Fruit fly (Drosophila melanogaster) whole organism, embryonic: Measurements from ENCODE around the gene CG12995.

ENCODE experiments used
- Atf6 ChIP-seq: fragments of 200-800 bp; sonication (Bioruptor generic); IDR thresholded peaks from 2 replicates; pipeline ENCODE4 v1.3.6; 2022; ENCODE audit warnings: missing biosample characterization, missing genetic modification characterization
- Bgb ChIP-seq: fragments of 200-800 bp; sonication (Bioruptor generic); IDR thresholded peaks from 2 replicates; pipeline ENCODE4 v1.3.6; 2022; ENCODE audit warnings: missing biosample characterization, missing genetic modification characterization; ENCODE audit not compliant: partially characterized antibody
- CG1024 ChIP-seq: fragments of 200-800 bp; sonication (Bioruptor generic); IDR thresholded peaks from 2 replicates; pipeline ENCODE4 v1.3.6; 2022; ENCODE audit warnings: missing biosample characterization, missing genetic modification characterization
- CG10366 ChIP-seq: fragments of 200-800 bp; sonication (Bioruptor generic); IDR thresholded peaks from 2 replicates; pipeline ENCODE4 v1.3.6; 2022; ENCODE audit warnings: missing biosample characterization, missing genetic modification characterization
- CG12942 ChIP-seq: fragments of 200-800 bp; sonication (Bioruptor generic); optimal IDR thresholded peaks from 3 replicates; lab custom pipeline; 2016; ENCODE audit warnings: missing biosample characterization, missing genetic modification characterization
- CG13123 ChIP-seq: fragments of 200-800 bp; sonication (Bioruptor generic); optimal IDR thresholded peaks from 2 replicates; lab custom pipeline; 2016; ENCODE audit warnings: missing biosample characterization, missing genetic modification characterization
- CG13287 ChIP-seq: fragments of 200-800 bp; sonication (Bioruptor generic); IDR thresholded peaks from 2 replicates; pipeline ENCODE4 v1.3.6; 2022; ENCODE audit warnings: missing biosample characterization, missing genetic modification characterization; ENCODE audit not compliant: partially characterized antibody
- CG13296 ChIP-seq: fragments of 200-800 bp; sonication (Bioruptor generic); optimal IDR thresholded peaks from 3 replicates; lab custom pipeline; 2018; ENCODE audit warnings: missing biosample characterization, mild to moderate bottlenecking, missing genetic modification characterization
- CG13424 ChIP-seq: fragments of 200-800 bp; sonication (Bioruptor generic); optimal IDR thresholded peaks from 2 replicates; lab custom pipeline; 2019; ENCODE audit warnings: missing biosample characterization, mild to moderate bottlenecking, missing genetic modification characterization, moderate library complexity
- CG14667 ChIP-seq: fragments of 200-800 bp; sonication (Bioruptor generic); IDR thresholded peaks from 2 replicates; pipeline ENCODE4 v1.3.6; 2022; ENCODE audit warnings: missing biosample characterization, missing genetic modification characterization
- CG14710 ChIP-seq: fragments of 200-800 bp; sonication (Bioruptor generic); optimal IDR thresholded peaks from 3 replicates; lab custom pipeline; 2019; ENCODE audit warnings: missing biosample characterization, mild to moderate bottlenecking, missing genetic modification characterization, moderate library complexity
- CG15269 ChIP-seq: fragments of 200-800 bp; sonication (Bioruptor generic); optimal IDR thresholded peaks from 2 replicates; lab custom pipeline; 2018; ENCODE audit warnings: missing biosample characterization, mild to moderate bottlenecking, missing genetic modification characterization, moderate library complexity
- CG16815 ChIP-seq: fragments of 200-800 bp; sonication (Bioruptor generic); optimal IDR thresholded peaks from 3 replicates; lab custom pipeline; 2017; ENCODE audit warnings: missing biosample characterization, mild to moderate bottlenecking, missing genetic modification characterization
- CG18476 ChIP-seq: fragments of 200-800 bp; sonication (Bioruptor generic); optimal IDR thresholded peaks from 2 replicates; lab custom pipeline; 2016; ENCODE audit warnings: missing biosample characterization, mild to moderate bottlenecking, missing genetic modification characterization
- CG2116 ChIP-seq: fragments of 200-800 bp; sonication (Bioruptor generic); optimal IDR thresholded peaks from 3 replicates; lab custom pipeline; 2018; ENCODE audit warnings: missing biosample characterization, mild to moderate bottlenecking, missing genetic modification characterization
- CG30431 ChIP-seq: fragments of 200-800 bp; sonication (Bioruptor generic); optimal IDR thresholded peaks from 2 replicates; lab custom pipeline; 2017; ENCODE audit warnings: missing biosample characterization, missing genetic modification characterization
- CG32767 ChIP-seq: fragments of 200-800 bp; sonication (Bioruptor generic); IDR thresholded peaks from 2 replicates; pipeline ENCODE4 v1.3.6; 2022; ENCODE audit warnings: missing biosample characterization, missing genetic modification characterization
- CG34422 ChIP-seq: fragments of 200-800 bp; sonication (Bioruptor generic); IDR thresholded peaks from 3 replicates; pipeline ENCODE4 v1.3.6; 2022; ENCODE audit warnings: missing biosample characterization, missing genetic modification characterization
- CG42726 ChIP-seq: fragments of 200-800 bp; sonication (Bioruptor generic); IDR thresholded peaks from 2 replicates; pipeline ENCODE4 v1.3.6; 2022; ENCODE audit warnings: missing biosample characterization, missing genetic modification characterization; ENCODE audit not compliant: partially characterized antibody
- CG43689 ChIP-seq: fragments of 200-800 bp; sonication (Bioruptor generic); IDR thresholded peaks from 2 replicates; pipeline ENCODE4 v1.3.6; 2022; ENCODE audit warnings: missing biosample characterization, missing genetic modification characterization
- CG4707 ChIP-seq: fragments of 200-800 bp; sonication (Bioruptor generic); optimal IDR thresholded peaks from 2 replicates; lab custom pipeline; 2018; ENCODE audit warnings: missing biosample characterization, mild to moderate bottlenecking, missing genetic modification characterization, moderate library complexity
- CG6272 ChIP-seq: fragments of 200-800 bp; sonication (Bioruptor generic); IDR thresholded peaks from 2 replicates; pipeline ENCODE4 v1.3.6; 2022; ENCODE audit warnings: missing biosample characterization, missing genetic modification characterization
- CG6683 ChIP-seq: fragments of 200-800 bp; sonication (Bioruptor generic); optimal IDR thresholded peaks from 2 replicates; lab custom pipeline; 2017; ENCODE audit warnings: missing biosample characterization, mild to moderate bottlenecking, missing genetic modification characterization, missing genetic modification reagents
- CG7556 ChIP-seq: fragments of 200-800 bp; sonication (Bioruptor generic); optimal IDR thresholded peaks from 2 replicates; lab custom pipeline; 2017; ENCODE audit warnings: missing biosample characterization, mild to moderate bottlenecking, missing genetic modification characterization
- CG7839 ChIP-seq: fragments of 200-800 bp; sonication (Bioruptor generic); optimal IDR thresholded peaks from 3 replicates; lab custom pipeline; 2018; ENCODE audit warnings: missing biosample characterization, mild to moderate bottlenecking, missing genetic modification characterization, moderate library complexity
- CG9437 ChIP-seq: fragments of 200-800 bp; sonication (Bioruptor generic); optimal IDR thresholded peaks from 2 replicates; lab custom pipeline; 2018; ENCODE audit warnings: missing biosample characterization, mild to moderate bottlenecking, missing genetic modification characterization
- CkIIα-i1 ChIP-seq: fragments of 200-800 bp; sonication (Bioruptor generic); IDR thresholded peaks from 2 replicates; pipeline ENCODE4 v1.3.6; 2022; ENCODE audit warnings: missing biosample characterization, missing genetic modification characterization
- Doc3 ChIP-seq: fragments of 200-800 bp; sonication (Bioruptor generic); IDR thresholded peaks from 3 replicates; pipeline ENCODE4 v1.3.6; 2022; ENCODE audit warnings: missing biosample characterization, missing genetic modification characterization; ENCODE audit not compliant: partially characterized antibody
- HLH4C ChIP-seq: fragments of 200-800 bp; sonication (Bioruptor generic); IDR thresholded peaks from 3 replicates; pipeline ENCODE4 v1.3.6; 2022; ENCODE audit warnings: missing biosample characterization, missing genetic modification characterization; ENCODE audit not compliant: partially characterized antibody
- Hand ChIP-seq: fragments of 200-800 bp; sonication (Bioruptor generic); optimal IDR thresholded peaks from 2 replicates; lab custom pipeline; 2017; ENCODE audit warnings: mild to moderate bottlenecking, missing biosample characterization, missing genetic modification reagents, missing genetic modification characterization
- HmgD ChIP-seq: fragments of 200-800 bp; sonication (Bioruptor generic); optimal IDR thresholded peaks from 3 replicates; lab custom pipeline; 2016; ENCODE audit warnings: missing biosample characterization, missing genetic modification characterization
- Sox102F ChIP-seq: fragments of 200-800 bp; sonication (Bioruptor generic); optimal IDR thresholded peaks from 2 replicates; lab custom pipeline; 2018; ENCODE audit warnings: missing biosample characterization, mild to moderate bottlenecking, missing genetic modification characterization, moderate library complexity
- TFAM ChIP-seq: fragments of 200-800 bp; sonication (Bioruptor generic); optimal IDR thresholded peaks from 2 replicates; lab custom pipeline; 2017; ENCODE audit warnings: missing biosample characterization, missing genetic modification characterization, inconsistent platforms
- Trl ChIP-seq, 3 experiments: fragments of >200 bp in 2 of 3; fragments of 200-800 bp in 1 of 3; sonication (Bioruptor generic) in 1 of 3; optimal IDR thresholded peaks; 2 replicates in 1 of 3; 3 replicates in 2 of 3; lab custom pipeline; 2016 to 2017; ENCODE audit warnings: missing biosample characterization in 1 of 3, missing genetic modification characterization in 1 of 3
- Xrp1 ChIP-seq: fragments of 200-800 bp; sonication (Bioruptor generic); IDR thresholded peaks from 2 replicates; pipeline ENCODE4 v1.3.6; 2022; ENCODE audit warnings: missing biosample characterization, missing genetic modification characterization
- bbx ChIP-seq: fragments of 200-800 bp; sonication (Bioruptor generic); IDR thresholded peaks from 2 replicates; pipeline ENCODE4 v1.3.6; 2022; ENCODE audit warnings: missing biosample characterization, missing genetic modification characterization; ENCODE audit not compliant: partially characterized antibody
- bsh ChIP-seq, 2 experiments: fragments of 200-800 bp; sonication (Bioruptor generic); optimal IDR thresholded peaks; 2 replicates each; lab custom pipeline; 2017 to 2018; ENCODE audit warnings: mild to moderate bottlenecking in 2 of 2, missing biosample characterization in 2 of 2, missing genetic modification characterization in 2 of 2, moderate library complexity in 1 of 2
- cas ChIP-seq: fragments of 200-800 bp; sonication (Bioruptor generic); IDR thresholded peaks from 2 replicates; pipeline ENCODE4 v1.3.6; 2022; ENCODE audit warnings: missing biosample characterization, missing genetic modification characterization
- gce ChIP-seq: fragments of 200-800 bp; sonication (Bioruptor generic); IDR thresholded peaks from 3 replicates; pipeline ENCODE4 v1.3.6; 2022; ENCODE audit warnings: missing biosample characterization, missing genetic modification characterization
- jumu ChIP-seq: fragments of 200-800 bp; sonication (Bioruptor generic); optimal IDR thresholded peaks from 3 replicates; lab custom pipeline; 2016; ENCODE audit warnings: missing biosample characterization, missing genetic modification characterization
- lbe ChIP-seq: fragments of 200-800 bp; sonication (Bioruptor generic); optimal IDR thresholded peaks from 2 replicates; lab custom pipeline; 2016; ENCODE audit warnings: missing biosample characterization, mild to moderate bottlenecking, missing genetic modification characterization
- nerfin-2 ChIP-seq: fragments of 200-800 bp; sonication (Bioruptor generic); IDR thresholded peaks from 2 replicates; pipeline ENCODE4 v1.3.6; 2022; ENCODE audit warnings: missing biosample characterization, missing genetic modification characterization; ENCODE audit not compliant: partially characterized antibody
- onecut ChIP-seq: fragments of 200-800 bp; sonication (Bioruptor generic); IDR thresholded peaks from 2 replicates; pipeline ENCODE4 v1.3.6; 2022; ENCODE audit warnings: missing biosample characterization, missing genetic modification characterization
- pzg ChIP-seq: fragments of 200-800 bp; sonication (Bioruptor generic); optimal IDR thresholded peaks from 3 replicates; lab custom pipeline; 2018; ENCODE audit warnings: missing biosample characterization, mild to moderate bottlenecking, missing genetic modification characterization, moderate library complexity
- ro ChIP-seq: fragments of 200-800 bp; sonication (Bioruptor generic); IDR thresholded peaks from 2 replicates; pipeline ENCODE4 v1.3.6; 2022; ENCODE audit warnings: missing biosample characterization, missing genetic modification characterization
- stc ChIP-seq: fragments of 200-800 bp; sonication (Bioruptor generic); IDR thresholded peaks from 2 replicates; pipeline ENCODE4 v1.3.6; 2022; ENCODE audit warnings: missing biosample characterization, missing genetic modification characterization
- tll ChIP-seq, 2 experiments: fragments of 200-800 bp in 1 of 2; fragments of >200 bp in 1 of 2; sonication (Bioruptor generic) in 1 of 2; optimal IDR thresholded peaks; 2 replicates each; lab custom pipeline; 2017 to 2019; ENCODE audit warnings: missing biosample characterization in 2 of 2, missing genetic modification characterization in 2 of 2, mild to moderate bottlenecking in 1 of 2, moderate library complexity in 1 of 2
- wdn ChIP-seq: fragments of 200-800 bp; sonication (Bioruptor generic); IDR thresholded peaks from 2 replicates; pipeline ENCODE4 v1.3.6; 2022; ENCODE audit warnings: missing biosample characterization, missing genetic modification characterization
- wek ChIP-seq: fragments of 200-800 bp; sonication (Bioruptor generic); optimal IDR thresholded peaks from 3 replicates; lab custom pipeline; 2018; ENCODE audit warnings: missing biosample characterization, mild to moderate bottlenecking, missing genetic modification characterization, moderate library complexity

The CG12995 gene

dm6 chrX:17170484-17170944 is 39.3 kb downstream of the CG12995 start (continued):
- TF ChIP-seq CG15269 (tag; lab: Kevin White, UChicago), result peak; percentile 73
- TF ChIP-seq CG43689 (GFP tag; lab: Robert Waterston, UW), result no peak
- no peak for TF ChIP-seq HLH4C (GFP tag; lab: Robert Waterston, UW)
- peak; percentile 65 for TF ChIP-seq CG7839
- no peak for TF ChIP-seq TFAM (GFP tag; lab: Kevin White, UChicago)
- peak in 1 of 2 experiments; percentile 66 for TF ChIP-seq bsh (GFP tag; optimal IDR thresholded peaks at IDR 0.05; lab: Kevin White, UChicago)
- no peak for TF ChIP-seq nerfin-2
- no peak for TF ChIP-seq CG13123 (GFP tag; lab: Kevin White, UChicago)
- no peak for TF ChIP-seq CG42726 (GFP tag; lab: Robert Waterston, UW)
- 0 out of 2 replicates have a peak, but pooled peaks have one; percentile 11 for TF ChIP-seq CG14667
- no peak for TF ChIP-seq pzg (GFP tag; lab: Kevin White, UChicago)
- peak; percentile 22 for TF ChIP-seq CG7556 (GFP tag; lab: Kevin White, UChicago)
- peak; percentile 40; the same call in 1 of the 2 replicates for TF ChIP-seq Atf6 (GFP tag; lab: Robert Waterston, UW)
- TF ChIP-seq Sox102F, result peak; percentile 38
- no peak for TF ChIP-seq CG12942 (GFP tag; lab: Kevin White, UChicago)
- peak in 1 of 2 experiments; percentile 12 for TF ChIP-seq tll (GFP tag; optimal IDR thresholded peaks at IDR 0.05; lab: Kevin White, UChicago)
- TF ChIP-seq CkIIα-i1 (GFP tag; lab: Robert Waterston, UW), result no peak
- peak; percentile 36 for TF ChIP-seq CG10366 (GFP tag; lab: Robert Waterston, UW)
- no peak for TF ChIP-seq HmgD (GFP tag; lab: Kevin White, UChicago)
- no peak for TF ChIP-seq CG4707 (GFP tag; lab: Kevin White, UChicago)
- no peak for TF ChIP-seq CG16815 (GFP tag; lab: Kevin White, UChicago)
- TF ChIP-seq lbe, result peak; percentile 35
- TF ChIP-seq CG14710, result no peak
- peak; percentile 18; the same call in 1 of the 2 replicates for TF ChIP-seq Xrp1 (GFP tag; lab: Robert Waterston, UW)
- 0 out of 2 replicates have a peak, but pooled peaks have one; percentile 18 for TF ChIP-seq cas (GFP tag; lab: Robert Waterston, UW)
- 0 out of 2 replicates have a peak, but pooled peaks have one; percentile 36 for TF ChIP-seq wdn (GFP tag; lab: Robert Waterston, UW)
- TF ChIP-seq CG6272 (GFP tag; lab: Robert Waterston, UW), result no peak
- TF ChIP-seq bbx (GFP tag; lab: Robert Waterston, UW), result no peak
- TF ChIP-seq CG30431 (GFP tag; lab: Kevin White, UChicago), result no peak
- no peak for TF ChIP-seq ro (GFP tag; lab: Robert Waterston, UW)
- TF ChIP-seq CG13287 (GFP tag; lab: Robert Waterston, UW), result no peak
- no peak for TF ChIP-seq jumu (GFP tag; lab: Kevin White, UChicago)
- TF ChIP-seq Hand (GFP tag; lab: Kevin White, UChicago), result peak; percentile 37
- TF ChIP-seq wek (GFP tag; lab: Kevin White, UChicago), result no peak
- TF ChIP-seq Doc3 (GFP tag; lab: Robert Waterston, UW), result no peak
- peak; percentile 72 for TF ChIP-seq CG13296 (GFP tag; lab: Kevin White, UChicago)
- TF ChIP-seq CG2116 (GFP tag; lab: Kevin White, UChicago), result no peak
- no peak for TF ChIP-seq CG1024 (GFP tag; lab: Robert Waterston, UW)
- peak; percentile 45 to 47 for TF ChIP-seq Trl (optimal IDR thresholded peaks at IDR 0.05; lab: Kevin White, UChicago)
- no peak for TF ChIP-seq Trl (GFP tag; optimal IDR thresholded peaks at IDR 0.05; lab: Kevin White, UChicago)
- no peak for TF ChIP-seq CG18476 (GFP tag; lab: Kevin White, UChicago)
- TF ChIP-seq Bgb, result no peak
- TF ChIP-seq CG9437 (GFP tag; lab: Kevin White, UChicago), result no peak
- TF ChIP-seq CG6683 (GFP tag; lab: Kevin White, UChicago), result no peak
- no peak for TF ChIP-seq CG32767 (GFP tag; lab: Robert Waterston, UW)
- no peak for TF ChIP-seq gce
- 0 out of 3 replicates have a peak, but pooled peaks have one; percentile 29 for TF ChIP-seq CG34422 (GFP tag; lab: Robert Waterston, UW)
- no peak for TF ChIP-seq onecut (GFP tag; lab: Robert Waterston, UW)
- TF ChIP-seq CG13424 (tag; lab: Kevin White, UChicago), result peak; percentile 55
- TF ChIP-seq stc (GFP tag; lab: Robert Waterston, UW), result 0 out of 2 replicates have a peak, but pooled peaks have one; percentile 28
